Fruit fly (Drosophila melanogaster) whole organism, prepupa: ENCODE data around the gene Ser12.
A peak's percentile ranks its signal among the peaks of the same experiment; 100 is the strongest.

Source experiments
- Blimp-1 ChIP-seq: fragments of 200-800 bp; sonication (Bioruptor generic); optimal IDR thresholded peaks from 3 replicates; lab custom pipeline; 2017; ENCODE audit warnings: missing biosample characterization, missing genetic modification characterization, mild to moderate bottlenecking, moderate library complexity, missing genetic modification reagents
- CG10631 ChIP-seq: fragments of 200-800 bp; sonication (Bioruptor generic); optimal IDR thresholded peaks from 2 replicates; lab custom pipeline; 2016; ENCODE audit warnings: missing biosample characterization, missing genetic modification characterization
- CG10669 ChIP-seq: fragments of 200-800 bp; sonication (Bioruptor generic); optimal IDR thresholded peaks from 3 replicates; lab custom pipeline; 2018; ENCODE audit warnings: missing biosample characterization, mild to moderate bottlenecking, missing genetic modification characterization, moderate library complexity
- CG11294 ChIP-seq: fragments of 200-800 bp; sonication (Bioruptor generic); IDR thresholded peaks from 2 replicates; pipeline ENCODE4 v1.3.6; 2022; ENCODE audit warnings: missing biosample characterization, missing genetic modification characterization
- CG11902 ChIP-seq: fragments of 200-800 bp; sonication (Bioruptor generic); optimal IDR thresholded peaks from 3 replicates; lab custom pipeline; 2016; ENCODE audit warnings: missing biosample characterization, missing genetic modification characterization
- CG15336 ChIP-seq: fragments of 200-800 bp; sonication (Bioruptor generic); IDR thresholded peaks from 2 replicates; pipeline ENCODE4 v1.3.6; 2022; ENCODE audit warnings: missing biosample characterization, missing genetic modification characterization
- CG1621 ChIP-seq: fragments of 200-800 bp; sonication (Bioruptor generic); optimal IDR thresholded peaks from 3 replicates; lab custom pipeline; 2018; ENCODE audit warnings: missing biosample characterization, mild to moderate bottlenecking, missing genetic modification characterization
- CG3032 ChIP-seq: fragments of 200-800 bp; optimal IDR thresholded peaks from 2 replicates; lab custom pipeline; 2019; ENCODE audit warnings: missing biosample characterization, mild to moderate bottlenecking, missing genetic modification characterization, moderate library complexity
- CG31627 ChIP-seq: fragments of 200-800 bp; sonication (Bioruptor generic); optimal IDR thresholded peaks from 3 replicates; lab custom pipeline; 2016; ENCODE audit warnings: missing biosample characterization, missing genetic modification characterization
- CG32006 ChIP-seq: fragments of 200-800 bp; sonication (Bioruptor generic); optimal IDR thresholded peaks from 3 replicates; lab custom pipeline; 2017; ENCODE audit warnings: missing biosample characterization, mild to moderate bottlenecking, missing genetic modification characterization
- CG34406 ChIP-seq: fragments of 200-800 bp; sonication (Bioruptor generic); optimal IDR thresholded peaks from 3 replicates; lab custom pipeline; 2016; ENCODE audit warnings: missing biosample characterization, missing genetic modification characterization
- CG3919 ChIP-seq: fragments of 200-800 bp; sonication (Bioruptor generic); optimal IDR thresholded peaks from 3 replicates; lab custom pipeline; 2016; ENCODE audit warnings: missing biosample characterization, missing genetic modification characterization
- CG4318 ChIP-seq: fragments of 200-800 bp; sonication (Bioruptor generic); optimal IDR thresholded peaks from 3 replicates; lab custom pipeline; 2017; ENCODE audit warnings: missing biosample characterization, mild to moderate bottlenecking, missing genetic modification characterization
- CG6163 ChIP-seq: fragments of 200-800 bp; sonication (Bioruptor generic); IDR thresholded peaks from 3 replicates; pipeline ENCODE4 v1.3.6; 2022; ENCODE audit warnings: missing biosample characterization, missing genetic modification characterization
- CG6276 ChIP-seq: fragments of 200-800 bp; sonication (Bioruptor generic); optimal IDR thresholded peaks from 2 replicates; lab custom pipeline; 2017; ENCODE audit warnings: missing biosample characterization, mild to moderate bottlenecking, missing genetic modification characterization
- CG6854 ChIP-seq: fragments of 200-800 bp; sonication (Bioruptor generic); optimal IDR thresholded peaks from 2 replicates; lab custom pipeline; 2017; ENCODE audit warnings: missing biosample characterization, mild to moderate bottlenecking, missing genetic modification characterization
- CG7368 ChIP-seq: fragments of 200-800 bp; sonication (Bioruptor generic); optimal IDR thresholded peaks from 3 replicates; lab custom pipeline; 2016; ENCODE audit warnings: missing biosample characterization, missing genetic modification characterization
- CG8319 ChIP-seq: fragments of 200-800 bp; sonication (Bioruptor generic); optimal IDR thresholded peaks from 3 replicates; lab custom pipeline; 2016; ENCODE audit warnings: missing biosample characterization, missing genetic modification characterization
- CG8632 ChIP-seq: fragments of 200-800 bp; sonication (Bioruptor generic); optimal IDR thresholded peaks from 3 replicates; lab custom pipeline; 2016; ENCODE audit warnings: missing biosample characterization, missing genetic modification characterization
- Eip75B ChIP-seq: fragments of 200-800 bp; sonication (Bioruptor generic); optimal IDR thresholded peaks from 3 replicates; lab custom pipeline; 2016; ENCODE audit warnings: missing biosample characterization, missing genetic modification characterization
- Eip78C ChIP-seq: fragments of 200-800 bp; sonication (Bioruptor generic); peaks from one replicate; lab custom pipeline; 2016; ENCODE audit warnings: missing biosample characterization, missing genetic modification characterization
- Eip93F ChIP-seq: fragments of 200-800 bp; sonication (Bioruptor generic); optimal IDR thresholded peaks from 2 replicates; lab custom pipeline; 2016; ENCODE audit warnings: missing biosample characterization, mild to moderate bottlenecking, missing genetic modification characterization
- Ets21C ChIP-seq: fragments of 200-800 bp; sonication (Bioruptor generic); optimal IDR thresholded peaks from 3 replicates; lab custom pipeline; 2016; ENCODE audit warnings: missing biosample characterization, missing genetic modification characterization
- Ets96B ChIP-seq: fragments of 200-800 bp; optimal IDR thresholded peaks from 2 replicates; lab custom pipeline; 2019; ENCODE audit warnings: missing biosample characterization, mild to moderate bottlenecking, missing genetic modification characterization, moderate library complexity
- Gug ChIP-seq: fragments of 200-800 bp; sonication (Bioruptor generic); IDR thresholded peaks from 2 replicates; pipeline ENCODE4 v1.3.6; 2022; ENCODE audit warnings: missing biosample characterization, missing genetic modification characterization
- Hr4 ChIP-seq: fragments of 200-800 bp; sonication (Bioruptor generic); optimal IDR thresholded peaks from 3 replicates; lab custom pipeline; 2016; ENCODE audit warnings: missing biosample characterization, missing genetic modification characterization
- Lpt ChIP-seq: fragments of 200-800 bp; sonication (Bioruptor generic); optimal IDR thresholded peaks from 3 replicates; lab custom pipeline; 2016; ENCODE audit warnings: missing biosample characterization, missing genetic modification characterization
- OdsH ChIP-seq: fragments of 200-800 bp; sonication (Bioruptor generic); optimal IDR thresholded peaks from 3 replicates; lab custom pipeline; 2016; ENCODE audit warnings: missing biosample characterization, missing genetic modification characterization
- Smox ChIP-seq: fragments of 200-800 bp; sonication (Bioruptor generic); optimal IDR thresholded peaks from 3 replicates; lab custom pipeline; 2016; ENCODE audit warnings: missing biosample characterization, missing genetic modification characterization
- Sox15 ChIP-seq: fragments of 200-800 bp; sonication (Bioruptor generic); optimal IDR thresholded peaks from 3 replicates; lab custom pipeline; 2016; ENCODE audit warnings: missing biosample characterization, missing genetic modification characterization
- cyc ChIP-seq: fragments of 200-800 bp; sonication (Bioruptor generic); optimal IDR thresholded peaks from 3 replicates; lab custom pipeline; 2016; ENCODE audit warnings: missing biosample characterization, missing genetic modification characterization
- dsx ChIP-seq: fragments of 200-800 bp; optimal IDR thresholded peaks from 3 replicates; lab custom pipeline; 2019; ENCODE audit warnings: missing biosample characterization, mild to moderate bottlenecking, missing genetic modification characterization, moderate library complexity; ENCODE audit not compliant: poor library complexity, severe bottlenecking
- eg ChIP-seq: fragments of 200-800 bp; sonication (Bioruptor generic); IDR thresholded peaks from 3 replicates; pipeline ENCODE4 v1.3.6; 2022; ENCODE audit warnings: missing biosample characterization, missing genetic modification characterization
- esn ChIP-seq: fragments of 200-800 bp; sonication (Bioruptor generic); optimal IDR thresholded peaks from 2 replicates; lab custom pipeline; 2016; ENCODE audit warnings: missing biosample characterization, mild to moderate bottlenecking, missing genetic modification characterization, moderate library complexity
- fd59A ChIP-seq: fragments of 200-800 bp; sonication (Bioruptor generic); optimal IDR thresholded peaks from 2 replicates; lab custom pipeline; 2017; ENCODE audit warnings: missing biosample characterization, mild to moderate bottlenecking, missing genetic modification characterization, missing genetic modification reagents
- fd85E ChIP-seq: fragments of 200-800 bp; sonication (Bioruptor generic); optimal IDR thresholded peaks from 3 replicates; lab custom pipeline; 2016; ENCODE audit warnings: missing biosample characterization, missing genetic modification characterization
- fkh ChIP-seq: fragments of 200-800 bp; sonication (Bioruptor generic); optimal IDR thresholded peaks from 3 replicates; lab custom pipeline; 2017; ENCODE audit warnings: missing biosample characterization, mild to moderate bottlenecking, missing genetic modification characterization, moderate library complexity
- lz ChIP-seq: fragments of 200-800 bp; sonication (Bioruptor generic); optimal IDR thresholded peaks from 3 replicates; lab custom pipeline; 2016; ENCODE audit warnings: missing biosample characterization, missing genetic modification characterization
- net ChIP-seq: fragments of 200-800 bp; sonication (Bioruptor generic); optimal IDR thresholded peaks from 3 replicates; lab custom pipeline; 2016; ENCODE audit warnings: missing biosample characterization, missing genetic modification characterization
- pdm3 ChIP-seq: fragments of 200-800 bp; sonication (Bioruptor generic); optimal IDR thresholded peaks from 3 replicates; lab custom pipeline; 2016; ENCODE audit warnings: missing biosample characterization, missing genetic modification characterization
- spab ChIP-seq: fragments of 200-800 bp; sonication (Bioruptor generic); optimal IDR thresholded peaks from 2 replicates; lab custom pipeline; 2017; ENCODE audit warnings: missing biosample characterization, mild to moderate bottlenecking, missing genetic modification characterization, missing genetic modification reagents
- ss ChIP-seq, 2 experiments: fragments of 200-800 bp; sonication (Bioruptor generic); optimal IDR thresholded peaks; 2 replicates in 1 of 2; 3 replicates in 1 of 2; lab custom pipeline; 2017 to 2018; ENCODE audit warnings: mild to moderate bottlenecking in 2 of 2, missing biosample characterization in 2 of 2, missing genetic modification characterization in 2 of 2, moderate library complexity in 1 of 2
- svp ChIP-seq: fragments of 200-800 bp; sonication (Bioruptor generic); peaks from one replicate; lab custom pipeline; 2016; ENCODE audit warnings: missing biosample characterization, missing genetic modification characterization
- vri ChIP-seq: fragments of 200-800 bp; sonication (Bioruptor generic); optimal IDR thresholded peaks from 3 replicates; lab custom pipeline; 2016; ENCODE audit warnings: missing biosample characterization, mild to moderate bottlenecking, missing genetic modification characterization

The Ser12 gene

DNA sequence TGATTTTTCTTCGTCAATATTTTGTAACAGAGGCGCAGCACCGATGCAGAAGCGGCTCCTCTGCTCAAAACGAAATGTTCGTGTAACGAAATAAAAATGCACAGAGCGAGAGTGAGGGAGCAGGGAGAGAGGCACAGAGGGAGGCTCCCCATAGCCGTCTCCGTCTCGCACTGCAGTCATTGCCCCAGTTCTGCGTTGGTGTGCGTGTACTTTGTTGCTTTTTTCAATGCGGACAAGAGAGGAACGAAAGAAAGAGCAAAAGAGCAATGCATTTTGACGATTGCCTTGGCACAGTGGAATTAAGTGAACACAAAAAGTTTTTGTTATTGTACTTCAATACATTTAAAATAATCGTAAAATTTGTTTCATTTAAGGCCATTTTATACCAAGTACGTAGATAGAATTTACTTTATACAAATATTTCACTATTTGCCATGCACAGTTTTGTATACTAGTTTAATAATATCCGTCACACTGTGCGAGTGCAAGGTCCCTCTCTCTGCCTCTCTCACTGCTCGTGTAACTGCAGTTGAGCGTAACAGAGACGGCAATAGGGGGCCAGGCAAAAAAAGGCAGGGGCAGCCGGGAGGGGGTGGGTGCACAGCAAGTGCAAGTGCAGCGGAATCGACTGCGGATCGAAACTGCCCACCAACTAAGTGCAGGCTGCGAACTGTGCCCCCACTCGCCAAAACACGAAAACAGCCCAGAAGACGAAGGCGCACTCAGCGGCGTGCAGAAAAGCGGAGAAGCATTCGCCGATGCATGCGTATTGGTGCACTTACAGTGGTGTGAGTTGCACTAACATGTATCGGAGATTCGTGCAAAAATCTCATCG lies 48.8 kb downstream of the Ser12 start (continued):
- TF ChIP-seq fd85E (GFP tag; lab: Kevin White, UChicago) (peak; percentile 98), Eip75B (GFP tag; lab: Kevin White, UChicago) (peak; percentile 100), CG31627 (peak; percentile 100), Smox (peak; percentile 100), Hr4 (GFP tag; lab: Kevin White, UChicago) (peak; percentile 100), net (GFP tag; lab: Kevin White, UChicago) (peak; percentile 100), CG6276 (GFP tag; lab: Kevin White, UChicago) (peak; percentile 100), OdsH (peak; percentile 100), CG11294 (peak; percentile 100), esn (peak; percentile 100), CG15336 (GFP tag; lab: Robert Waterston, UW) (peak; percentile 100), pdm3 (GFP tag; lab: Kevin White, UChicago) (peak; percentile 100), cyc (peak; percentile 100), dsx (GFP tag; lab: Kevin White, UChicago) (peak; percentile 99), CG10631 (GFP tag; lab: Kevin White, UChicago) (peak; percentile 100), spab (GFP tag; lab: Kevin White, UChicago) (peak; percentile 100), svp (peak; percentile 100), CG3919 (GFP tag; lab: Kevin White, UChicago) (peak; percentile 100), CG32006 (GFP tag; lab: Kevin White, UChicago) (peak; percentile 100), CG11902 (peak; percentile 99), Eip78C (GFP tag; lab: Kevin White, UChicago) (peak; percentile 100), CG8319 (GFP tag; lab: Kevin White, UChicago) (peak; percentile 100), CG8632 (GFP tag; lab: Kevin White, UChicago) (peak; percentile 100)

dm6 chr2L:2201107-2201561 lies 49.9 kb downstream of the Ser12 start:
- TF ChIP-seq CG31627 (peak; percentile 83), CG15336 (GFP tag; lab: Robert Waterston, UW) (peak; percentile 93), Lpt (peak; percentile 78), Sox15 (GFP tag; lab: Kevin White, UChicago) (peak; percentile 79), CG10669 (GFP tag; lab: Kevin White, UChicago) (peak; percentile 85), CG11902 (peak; percentile 69), Ets21C (peak; percentile 75), CG1621 (tag; lab: Kevin White, UChicago) (peak; percentile 67), CG3919 (GFP tag; lab: Kevin White, UChicago) (peak; percentile 92), CG3032 (peak; percentile 85), Gug (GFP tag; lab: Robert Waterston, UW) (peak; percentile 80), CG6854 (no peak), spab (GFP tag; lab: Kevin White, UChicago) (peak; percentile 89), fd85E (GFP tag; lab: Kevin White, UChicago) (peak; percentile 48), CG34406 (GFP tag; lab: Kevin White, UChicago) (peak; percentile 83), lz (GFP tag; lab: Kevin White, UChicago) (peak; percentile 83), CG8319 (GFP tag; lab: Kevin White, UChicago) (peak; percentile 66), Eip93F (no peak), fkh (GFP tag; lab: Kevin White, UChicago) (peak; percentile 90), Blimp-1 (GFP tag; lab: Kevin White, UChicago) (peak; percentile 36), pdm3 (GFP tag; lab: Kevin White, UChicago) (peak; percentile 89), CG8632 (GFP tag; lab: Kevin White, UChicago) (peak; percentile 79), cyc (peak; percentile 80), CG6163 (GFP tag; lab: Robert Waterston, UW) (peak; percentile 90), fd59A (GFP tag; lab: Kevin White, UChicago) (peak; percentile 90), Eip78C (GFP tag; lab: Kevin White, UChicago) (peak; percentile 96), dsx (GFP tag; lab: Kevin White, UChicago) (peak; percentile 83), vri (peak; percentile 63), Ets96B (tag; lab: Kevin White, UChicago) (peak; percentile 85), CG7368 (GFP tag; lab: Kevin White, UChicago) (peak; percentile 72), CG6276 (GFP tag; lab: Kevin White, UChicago) (peak; percentile 97), CG10631 (GFP tag; lab: Kevin White, UChicago) (peak; percentile 94), OdsH (peak; percentile 94), CG4318 (GFP tag; lab: Kevin White, UChicago) (peak; percentile 96), Smox (peak; percentile 80), ss (GFP tag; optimal IDR thresholded peaks at IDR 0.05; lab: Kevin White, UChicago) (peak; percentile 67 to 76), esn (peak; percentile 86), CG11294 (peak; percentile 86), eg (peak; percentile 91)
